Worm (Caenorhabditis elegans) whole organism, mixed stage, embryonic: ENCODE measurements around the gene ZK1307.3.

Experiments
- M03D4.4 ChIP-seq: sonication (generic microtip); optimal IDR thresholded peaks from 2 replicates; lab custom pipeline; 2017; ENCODE audit warnings: mild to moderate bottlenecking, missing genetic modification characterization, missing compliant biosample characterization
- bed-3 ChIP-seq: fragments of 200-800 bp; sonication (Bioruptor generic); optimal IDR thresholded peaks from 3 replicates; lab custom pipeline; 2018; ENCODE audit warnings: mild to moderate bottlenecking, missing genetic modification characterization, moderate library complexity, missing compliant biosample characterization
- blmp-1 ChIP-seq: fragments of 150-350 bp; optimal IDR thresholded peaks from 2 replicates; lab custom pipeline; 2014; ENCODE audit warnings: missing biosample characterization, missing genetic modification characterization
- ceh-39 ChIP-seq: fragments of 150-350 bp; optimal IDR thresholded peaks from 2 replicates; lab custom pipeline; 2014; ENCODE audit warnings: missing biosample characterization, missing genetic modification characterization
- ceh-43 ChIP-seq: fragments of 200-800 bp; sonication (Bioruptor generic); optimal IDR thresholded peaks from 2 replicates; lab custom pipeline; 2018; ENCODE audit warnings: mild to moderate bottlenecking, missing genetic modification characterization, moderate library complexity, missing compliant biosample characterization
- ceh-83 ChIP-seq: fragments of 200-800 bp; sonication (Bioruptor generic); optimal IDR thresholded peaks from 2 replicates; lab custom pipeline; 2018; ENCODE audit warnings: mild to moderate bottlenecking, missing genetic modification characterization, missing compliant biosample characterization
- ces-1 ChIP-seq: fragments of 150-350 bp; optimal IDR thresholded peaks from 2 replicates; lab custom pipeline; 2014; ENCODE audit warnings: missing biosample characterization, missing genetic modification reagents, missing genetic modification characterization
- cnd-1 ChIP-seq: fragments of 200-800 bp; sonication (Bioruptor generic); optimal IDR thresholded peaks from 2 replicates; lab custom pipeline; 2018; ENCODE audit warnings: mild to moderate bottlenecking, missing genetic modification characterization, missing compliant biosample characterization
- drap-1 ChIP-seq: fragments of 200-800 bp; sonication (Bioruptor generic); optimal IDR thresholded peaks from 3 replicates; lab custom pipeline; 2018; ENCODE audit warnings: mild to moderate bottlenecking, missing genetic modification characterization, missing compliant biosample characterization
- elt-1 ChIP-seq: sonication (generic microtip); optimal IDR thresholded peaks from 2 replicates; lab custom pipeline; 2017; ENCODE audit warnings: missing genetic modification characterization, mild to moderate bottlenecking, missing compliant biosample characterization, antibody characterized with exemption, moderate library complexity, borderline replicate concordance; ENCODE audit not compliant: insufficient read depth
- elt-3 ChIP-seq: fragments of 150-350 bp; optimal IDR thresholded peaks from 2 replicates; lab custom pipeline; 2014; ENCODE audit warnings: missing biosample characterization, missing genetic modification characterization
- flh-1 ChIP-seq: fragments of 200-800 bp; sonication (Bioruptor generic); optimal IDR thresholded peaks from 2 replicates; lab custom pipeline; 2018; ENCODE audit warnings: mild to moderate bottlenecking, missing genetic modification characterization, moderate library complexity, missing compliant biosample characterization
- ham-2 ChIP-seq: fragments of 200-800 bp; sonication (Bioruptor generic); optimal IDR thresholded peaks from 2 replicates; lab custom pipeline; 2018; ENCODE audit warnings: mild to moderate bottlenecking, missing genetic modification characterization, missing compliant biosample characterization
- hlh-1 ChIP-seq: fragments of 150-350 bp; optimal IDR thresholded peaks from 2 replicates; lab custom pipeline; 2014; ENCODE audit warnings: missing biosample characterization, missing genetic modification reagents, missing genetic modification characterization
- lin-13 ChIP-seq: fragments of 150-350 bp; optimal IDR thresholded peaks from 2 replicates; lab custom pipeline; 2014; ENCODE audit warnings: missing biosample characterization, missing genetic modification characterization
- lin-32 ChIP-seq: fragments of 200-800 bp; sonication (Bioruptor generic); optimal IDR thresholded peaks from 2 replicates; lab custom pipeline; 2018; ENCODE audit warnings: mild to moderate bottlenecking, missing genetic modification characterization, missing compliant biosample characterization
- lsy-2 ChIP-seq: fragments of 150-350 bp; optimal IDR thresholded peaks from 2 replicates; lab custom pipeline; 2014; ENCODE audit warnings: missing biosample characterization, missing genetic modification characterization
- mab-5 ChIP-seq: fragments of 150-350 bp; optimal IDR thresholded peaks from 2 replicates; lab custom pipeline; 2014; ENCODE audit warnings: missing biosample characterization, missing genetic modification characterization
- mep-1 ChIP-seq: fragments of 150-350 bp; optimal IDR thresholded peaks from 2 replicates; lab custom pipeline; 2017; ENCODE audit warnings: missing biosample characterization, missing genetic modification reagents, missing genetic modification characterization, inconsistent platforms
- mls-2 ChIP-seq: sonication (generic microtip); optimal IDR thresholded peaks from 2 replicates; lab custom pipeline; 2016; ENCODE audit warnings: mild to moderate bottlenecking, missing genetic modification characterization, moderate library complexity, missing compliant biosample characterization
- nhr-2 ChIP-seq: fragments of 150-350 bp; optimal IDR thresholded peaks from 2 replicates; lab custom pipeline; 2014; ENCODE audit warnings: missing biosample characterization, missing genetic modification characterization
- nhr-237 ChIP-seq: fragments of 150-350 bp; optimal IDR thresholded peaks from 2 replicates; lab custom pipeline; 2014; ENCODE audit warnings: missing biosample characterization, missing genetic modification characterization
- nhr-28 ChIP-seq: fragments of 150-350 bp; optimal IDR thresholded peaks from 2 replicates; lab custom pipeline; 2014; ENCODE audit warnings: missing biosample characterization, missing genetic modification characterization
- nhr-76 ChIP-seq: sonication (generic microtip); optimal IDR thresholded peaks from 2 replicates; lab custom pipeline; 2017; ENCODE audit warnings: missing biosample characterization, missing genetic modification characterization
- sem-2 ChIP-seq: fragments of 200-800 bp; sonication (Bioruptor generic); optimal IDR thresholded peaks from 2 replicates; lab custom pipeline; 2018; ENCODE audit warnings: mild to moderate bottlenecking, missing genetic modification characterization, missing compliant biosample characterization
- snpc-4 ChIP-seq: fragments of 150-350 bp; optimal IDR thresholded peaks from 2 replicates; lab custom pipeline; 2014; ENCODE audit warnings: missing biosample characterization, missing genetic modification characterization
- sptf-1 ChIP-seq: sonication (generic microtip); optimal IDR thresholded peaks from 2 replicates; lab custom pipeline; 2017; ENCODE audit warnings: mild to moderate bottlenecking, missing genetic modification characterization, moderate library complexity, missing compliant biosample characterization
- tbx-8 ChIP-seq: fragments of 200-800 bp; sonication (Bioruptor generic); optimal IDR thresholded peaks from 2 replicates; lab custom pipeline; 2018; ENCODE audit warnings: mild to moderate bottlenecking, missing genetic modification characterization, moderate library complexity, missing compliant biosample characterization
- unc-120 ChIP-seq: sonication (generic microtip); optimal IDR thresholded peaks from 2 replicates; lab custom pipeline; 2017; ENCODE audit warnings: missing genetic modification characterization, missing compliant biosample characterization; ENCODE audit not compliant: poor library complexity, severe bottlenecking
- unc-39 ChIP-seq: fragments of 150-350 bp; optimal IDR thresholded peaks from 2 replicates; lab custom pipeline; 2014; ENCODE audit warnings: missing biosample characterization, missing genetic modification characterization
- unc-62 ChIP-seq: fragments of 150-350 bp; optimal IDR thresholded peaks from 2 replicates; lab custom pipeline; 2014; ENCODE audit warnings: missing biosample characterization, missing genetic modification reagents, missing genetic modification characterization
- zip-8 ChIP-seq: fragments of 150-350 bp; optimal IDR thresholded peaks from 2 replicates; lab custom pipeline; 2014; ENCODE audit warnings: missing biosample characterization, missing genetic modification characterization
- ztf-11 ChIP-seq: fragments of 150-350 bp; optimal IDR thresholded peaks from 2 replicates; lab custom pipeline; 2014; ENCODE audit warnings: missing biosample characterization, missing genetic modification characterization

Gene ZK1307.3

DNA sequence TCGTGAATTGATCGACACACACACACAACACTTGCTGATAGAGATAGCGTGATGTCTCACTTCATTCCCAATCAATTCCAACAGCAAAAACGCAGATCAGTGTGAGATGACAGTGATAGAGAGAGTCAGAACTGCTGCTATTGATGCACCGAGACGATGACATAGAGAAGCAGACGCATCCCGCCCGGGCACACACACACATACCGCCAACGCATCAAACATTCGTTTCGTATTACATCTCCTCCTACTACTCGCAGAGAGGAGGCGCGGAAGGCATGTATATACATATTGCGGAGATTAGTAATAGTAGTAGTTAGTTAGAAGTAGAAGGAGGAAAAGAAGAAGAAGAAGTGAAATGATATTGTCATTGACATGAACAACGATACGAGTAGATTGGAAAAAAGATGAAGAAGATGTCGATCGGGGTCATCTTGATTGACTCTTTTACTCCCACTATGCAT is 33.4 kb downstream of the ZK1307.3 start:
- TF ChIP-seq unc-62 (peak; percentile 84), lin-13 (no peak), unc-39 (tag; lab: Kevin White, UChicago) (no peak), nhr-237 (tag; lab: Kevin White, UChicago) (no peak), sptf-1 (tag; lab: Kevin White, UChicago) (no peak), ham-2 (GFP tag; lab: Kevin White, UChicago) (peak; percentile 63), nhr-28 (tag; lab: Kevin White, UChicago) (no peak), ces-1 (GFP tag; lab: Kevin White, UChicago) (no peak), drap-1 (GFP tag; lab: Kevin White, UChicago) (peak; percentile 42), bed-3 (GFP tag; lab: Kevin White, UChicago) (no peak), mls-2 (no peak), nhr-76 (no peak), tbx-8 (GFP tag; lab: Kevin White, UChicago) (no peak), lsy-2 (tag; lab: Kevin White, UChicago) (no peak), flh-1 (GFP tag; lab: Kevin White, UChicago) (no peak), cnd-1 (tag; lab: Kevin White, UChicago) (no peak), snpc-4 (tag; lab: Kevin White, UChicago) (no peak), mab-5 (tag; lab: Kevin White, UChicago) (no peak), nhr-2 (no peak), unc-120 (tag; lab: Kevin White, UChicago) (peak; percentile 63), elt-1 (tag; lab: Kevin White, UChicago) (peak; percentile 85), hlh-1 (tag; lab: Kevin White, UChicago) (peak; percentile 70), ceh-43 (no peak), ztf-11 (tag; lab: Kevin White, UChicago) (no peak)

DNA sequence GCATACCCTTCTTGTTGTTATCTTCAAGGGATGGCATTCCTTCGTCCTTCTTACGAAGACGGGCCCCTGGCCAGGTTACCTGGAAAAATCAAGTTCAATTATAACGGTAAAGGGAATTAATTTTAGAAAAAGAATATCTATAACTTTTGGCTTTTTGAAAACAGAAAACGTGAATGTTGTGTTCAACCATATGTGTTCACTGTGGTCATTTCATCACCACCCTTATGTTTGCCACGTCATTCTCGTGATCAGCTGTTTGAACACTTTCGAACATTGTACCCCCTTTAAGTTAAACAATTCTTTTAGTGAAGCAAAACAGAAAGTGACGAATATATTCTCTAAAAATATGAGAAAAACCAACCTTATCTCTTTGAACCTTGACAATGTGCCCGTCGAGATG is 34.1 kb downstream of the ZK1307.3 start:
- TF ChIP-seq elt-3 (no peak), unc-120 (tag; lab: Kevin White, UChicago) (no peak), ceh-43 (no peak), snpc-4 (tag; lab: Kevin White, UChicago) (no peak), nhr-2 (no peak), sptf-1 (tag; lab: Kevin White, UChicago) (no peak), bed-3 (GFP tag; lab: Kevin White, UChicago) (no peak), nhr-237 (tag; lab: Kevin White, UChicago) (no peak), sem-2 (GFP tag; lab: Kevin White, UChicago) (no peak), zip-8 (tag; lab: Kevin White, UChicago) (no peak), unc-62 (no peak), unc-39 (tag; lab: Kevin White, UChicago) (no peak), M03D4.4 (tag; lab: Kevin White, UChicago) (no peak), elt-1 (tag; lab: Kevin White, UChicago) (no peak)

DNA sequence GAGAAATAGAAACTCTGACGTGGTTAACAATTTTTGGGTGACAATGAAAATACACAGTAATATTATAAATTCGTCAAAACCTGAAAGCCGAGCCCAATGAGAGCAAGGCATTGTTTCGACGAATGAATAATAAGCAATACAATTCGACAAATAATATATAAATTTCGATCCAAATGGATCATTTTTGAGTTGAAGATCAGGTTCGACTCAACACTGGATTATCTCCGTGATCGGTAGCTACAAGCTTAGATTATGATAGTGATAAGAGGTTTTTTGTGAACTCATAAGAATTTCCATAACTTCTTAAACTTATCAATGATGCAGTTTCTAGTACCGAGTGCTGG is 34.9 kb downstream of the ZK1307.3 start:
- TF ChIP-seq mls-2, result no peak
- TF ChIP-seq ceh-83, result no peak
- no peak for TF ChIP-seq zip-8 (tag; lab: Kevin White, UChicago)
- TF ChIP-seq ham-2 (GFP tag; lab: Kevin White, UChicago), result no peak
- TF ChIP-seq sem-2 (GFP tag; lab: Kevin White, UChicago), result no peak
- no peak for TF ChIP-seq nhr-237 (tag; lab: Kevin White, UChicago)
- no peak for TF ChIP-seq ceh-43
- no peak for TF ChIP-seq flh-1 (GFP tag; lab: Kevin White, UChicago)
- TF ChIP-seq mep-1 (tag; lab: Kevin White, UChicago), result no peak
- no peak for TF ChIP-seq nhr-76
- no peak for TF ChIP-seq lsy-2 (tag; lab: Kevin White, UChicago)
- no peak for TF ChIP-seq lin-13
- no peak for TF ChIP-seq ceh-39 (tag; lab: Kevin White, UChicago)
- TF ChIP-seq blmp-1 (tag; lab: Kevin White, UChicago), result no peak
- no peak for TF ChIP-seq cnd-1 (tag; lab: Kevin White, UChicago)
- TF ChIP-seq elt-1 (tag; lab: Kevin White, UChicago), result no peak
- no peak for TF ChIP-seq M03D4.4 (tag; lab: Kevin White, UChicago)
- no peak for TF ChIP-seq lin-32 (GFP tag; lab: Kevin White, UChicago)
- no peak for TF ChIP-seq hlh-1 (tag; lab: Kevin White, UChicago)
